Worm (Caenorhabditis elegans): ENCODE measurements around the gene F56B3.6.
A peak's percentile ranks its signal among the peaks of the same experiment; 100 is the strongest.

Gene F56B3.6

ce11 chrIV:805693-806092, 17.8 kb downstream of the F56B3.6 start:
- TF ChIP-seq bed-3 (GFP tag; optimal IDR thresholded peaks at IDR 0.05) (no peak), nhr-2 (tag; optimal IDR thresholded peaks at IDR 0.05) (no peak), ceh-39 (tag; optimal IDR thresholded peaks at IDR 0.05) (no peak), elt-3 (tag; optimal IDR thresholded peaks at IDR 0.05) (no peak), sem-2 (GFP tag; optimal IDR thresholded peaks at IDR 0.05) (no peak), pha-4 (tag; optimal IDR thresholded peaks at IDR 0.05) (no peak), ztf-11 (tag; optimal IDR thresholded peaks at IDR 0.05) (no peak), mab-5 (tag; optimal IDR thresholded peaks at IDR 0.05) (no peak), ham-2 (GFP tag; optimal IDR thresholded peaks at IDR 0.05) (no peak), ceh-83 (GFP tag; optimal IDR thresholded peaks at IDR 0.05) (no peak), nhr-28 (tag; optimal IDR thresholded peaks at IDR 0.05) (no peak), blmp-1 (tag; optimal IDR thresholded peaks at IDR 0.05) (no peak), nhr-237 (tag; optimal IDR thresholded peaks at IDR 0.05) (no peak), sptf-1 (tag; optimal IDR thresholded peaks at IDR 0.05) (no peak)

- TF ChIP-seq lsy-2 (tag; optimal IDR thresholded peaks at IDR 0.05) (no peak), nhr-12 (tag; optimal IDR thresholded peaks at IDR 0.05) (no peak)
Measured at ce11 chrIV:807027-807516, 19.2 kb downstream of the F56B3.6 start, which contains the start of gene Y55F3BL.6. Gene Y55F3BL.6 (minus strand): TSS chrIV:807077.

ce11 chrIV:817879-818278, 30.0 kb downstream of the F56B3.6 start:
- TF ChIP-seq drap-1 (GFP tag; optimal IDR thresholded peaks at IDR 0.05): no peak
- TF ChIP-seq nhr-12 (tag; optimal IDR thresholded peaks at IDR 0.05): no peak
- no peak for TF ChIP-seq zip-8 (tag; optimal IDR thresholded peaks at IDR 0.05)
- no peak for TF ChIP-seq snpc-4 (tag; optimal IDR thresholded peaks at IDR 0.05)
- no peak for TF ChIP-seq nhr-237 (tag; optimal IDR thresholded peaks at IDR 0.05)
- TF ChIP-seq ham-2 (GFP tag; optimal IDR thresholded peaks at IDR 0.05): no peak
- TF ChIP-seq lin-32 (GFP tag; optimal IDR thresholded peaks at IDR 0.05): no peak
- no peak for TF ChIP-seq bed-3 (GFP tag; optimal IDR thresholded peaks at IDR 0.05)
- no peak for TF ChIP-seq nhr-28 (tag; optimal IDR thresholded peaks at IDR 0.05)
- no peak for TF ChIP-seq mls-2 (tag; optimal IDR thresholded peaks at IDR 0.05)
- TF ChIP-seq ceh-83 (GFP tag; optimal IDR thresholded peaks at IDR 0.05): no peak
- TF ChIP-seq hlh-1 (tag; optimal IDR thresholded peaks at IDR 0.05): no peak
- no peak for TF ChIP-seq flh-1 (GFP tag; optimal IDR thresholded peaks at IDR 0.05)
- TF ChIP-seq sem-2 (GFP tag; optimal IDR thresholded peaks at IDR 0.05): no peak
- TF ChIP-seq elt-3 (tag; optimal IDR thresholded peaks at IDR 0.05): no peak

- TF ChIP-seq nhr-12 (tag; optimal IDR thresholded peaks at IDR 0.05): no peak
- no peak for TF ChIP-seq lsy-2 (tag; optimal IDR thresholded peaks at IDR 0.05)
- TF ChIP-seq ceh-83 (GFP tag; optimal IDR thresholded peaks at IDR 0.05): no peak
- no peak for TF ChIP-seq nhr-76 (tag; optimal IDR thresholded peaks at IDR 0.05)
- TF ChIP-seq hlh-1 (tag; optimal IDR thresholded peaks at IDR 0.05): no peak
- TF ChIP-seq pha-4 (tag; optimal IDR thresholded peaks at IDR 0.05): no peak
- no peak for TF ChIP-seq ces-1 (GFP tag; optimal IDR thresholded peaks at IDR 0.05)
- no peak for TF ChIP-seq blmp-1 (tag; optimal IDR thresholded peaks at IDR 0.05)
- no peak for TF ChIP-seq elt-3 (tag; optimal IDR thresholded peaks at IDR 0.05)
- TF ChIP-seq lin-13 (tag; optimal IDR thresholded peaks at IDR 0.05): no peak
- no peak for TF ChIP-seq unc-39 (tag; optimal IDR thresholded peaks at IDR 0.05)
- no peak for TF ChIP-seq nhr-28 (tag; optimal IDR thresholded peaks at IDR 0.05)
- TF ChIP-seq lin-32 (GFP tag; optimal IDR thresholded peaks at IDR 0.05): no peak
- TF ChIP-seq ceh-39 (tag; optimal IDR thresholded peaks at IDR 0.05): no peak
- no peak for TF ChIP-seq elt-1 (tag; optimal IDR thresholded peaks at IDR 0.05; ENCODE audit: borderline replicate concordance, insufficient read depth)
- no peak for TF ChIP-seq ham-2 (GFP tag; optimal IDR thresholded peaks at IDR 0.05)
Measured at ce11 chrIV:824854-825253, 37.0 kb downstream of the F56B3.6 start, which contains the start of gene zipt-15. Gene zipt-15 (minus strand): TSS chrIV:824954.

- TF ChIP-seq nhr-76 (tag; optimal IDR thresholded peaks at IDR 0.05): no peak
- no peak for TF ChIP-seq ceh-39 (tag; optimal IDR thresholded peaks at IDR 0.05)
- no peak for TF ChIP-seq zip-8 (tag; optimal IDR thresholded peaks at IDR 0.05)
Measured at ce11 chrIV:826145-826544, 38.3 kb downstream of the F56B3.6 start.

- TF ChIP-seq ces-1 (GFP tag; optimal IDR thresholded peaks at IDR 0.05) (peak; percentile 82), tbx-8 (GFP tag; optimal IDR thresholded peaks at IDR 0.05) (no peak), ceh-43 (GFP tag; optimal IDR thresholded peaks at IDR 0.05) (no peak), ham-2 (GFP tag; optimal IDR thresholded peaks at IDR 0.05) (peak; percentile 48), lsy-2 (tag; optimal IDR thresholded peaks at IDR 0.05) (peak; percentile 65), elt-3 (tag; optimal IDR thresholded peaks at IDR 0.05) (no peak), elt-1 (tag; optimal IDR thresholded peaks at IDR 0.05; ENCODE audit: borderline replicate concordance, insufficient read depth) (no peak), M03D4.4 (tag; optimal IDR thresholded peaks at IDR 0.05) (no peak), unc-120 (tag; optimal IDR thresholded peaks at IDR 0.05; ENCODE audit: poor library complexity, severe bottlenecking) (peak; percentile 10), cnd-1 (tag; optimal IDR thresholded peaks at IDR 0.05) (no peak), drap-1 (GFP tag; optimal IDR thresholded peaks at IDR 0.05) (peak; percentile 9), mep-1 (tag; optimal IDR thresholded peaks at IDR 0.05) (peak; percentile 65), nhr-28 (tag; optimal IDR thresholded peaks at IDR 0.05) (no peak), ceh-39 (tag; optimal IDR thresholded peaks at IDR 0.05) (peak; percentile 71), sem-2 (GFP tag; optimal IDR thresholded peaks at IDR 0.05) (no peak), bed-3 (GFP tag; optimal IDR thresholded peaks at IDR 0.05) (no peak), unc-62 (GFP tag; optimal IDR thresholded peaks at IDR 0.05) (peak; percentile 12), lin-13 (tag; optimal IDR thresholded peaks at IDR 0.05) (peak; percentile 19), hlh-1 (tag; optimal IDR thresholded peaks at IDR 0.05) (peak; percentile 33), snpc-4 (tag; optimal IDR thresholded peaks at IDR 0.05) (no peak), ceh-83 (GFP tag; optimal IDR thresholded peaks at IDR 0.05) (no peak), sptf-1 (tag; optimal IDR thresholded peaks at IDR 0.05) (no peak), lin-32 (GFP tag; optimal IDR thresholded peaks at IDR 0.05) (no peak), nhr-237 (tag; optimal IDR thresholded peaks at IDR 0.05) (peak; percentile 11), pha-4 (tag; optimal IDR thresholded peaks at IDR 0.05) (peak; percentile 55), ztf-11 (tag; optimal IDR thresholded peaks at IDR 0.05) (no peak)
Measured at ce11 chrIV:828427-828826, 40.6 kb downstream of the F56B3.6 start.
